Fruit fly (Drosophila melanogaster): ENCODE data around the gene Prp6.
A peak's percentile ranks its signal among the peaks of the same experiment; 100 is the strongest.

Prp6 gene

dm6 chr3L:18898770-18899278 lies 6.3 kb upstream of the Prp6 start, which contains the start of gene RpL26 (continued):
- TF ChIP-seq Elba2 (GFP tag; optimal IDR thresholded peaks at IDR 0.05) (peak; percentile 71), CG18476 (GFP tag; optimal IDR thresholded peaks at IDR 0.05) (peak; percentile 64), hth (optimal IDR thresholded peaks at IDR 0.05) (no peak), CHES-1-like (GFP tag; optimal IDR thresholded peaks at IDR 0.05) (peak; percentile 82), CG10366 (GFP tag; IDR thresholded peaks at IDR 0.05) (peak; percentile 62; the same call in 1 of the 2 replicates), CG12155 (GFP tag; optimal IDR thresholded peaks at IDR 0.05) (peak; percentile 77), CG18619 (GFP tag; optimal IDR thresholded peaks at IDR 0.05) (peak; percentile 73), CG8924 (tag; optimal IDR thresholded peaks at IDR 0.05) (peak; percentile 71), CG13296 (GFP tag; optimal IDR thresholded peaks at IDR 0.05) (peak; percentile 82), Rfx (GFP tag; IDR thresholded peaks at IDR 0.05) (peak; percentile 80), CG18764 (GFP tag; optimal IDR thresholded peaks at IDR 0.05) (peak; percentile 25), Ada2b (GFP tag; IDR thresholded peaks at IDR 0.05) (0 out of 2 replicates have a peak, but pooled peaks have one; percentile 19), CG10321 (GFP tag; IDR thresholded peaks at IDR 0.05) (no peak), CG34224 (GFP tag; IDR thresholded peaks at IDR 0.05; ENCODE audit: partially characterized antibody) (peak; percentile 95), run (tag; optimal IDR thresholded peaks at IDR 0.05) (no peak), dan (GFP tag; IDR thresholded peaks at IDR 0.05) (no peak), onecut (GFP tag; IDR thresholded peaks at IDR 0.05) (no peak), CG1647 (GFP tag; optimal IDR thresholded peaks at IDR 0.05) (peak; percentile 44), Bteb2 (GFP tag; optimal IDR thresholded peaks at IDR 0.05) (peak; percentile 72), CG4328 (GFP tag; optimal IDR thresholded peaks at IDR 0.05) (peak; percentile 77), Hr3 (GFP tag; optimal IDR thresholded peaks at IDR 0.05) (peak; percentile 74), CG13123 (GFP tag; optimal IDR thresholded peaks at IDR 0.05) (peak; percentile 64), ewg (GFP tag; optimal IDR thresholded peaks at IDR 0.05) (peak; percentile 62), Bdp1 (GFP tag; optimal IDR thresholded peaks at IDR 0.05) (peak; percentile 74), chif (GFP tag; optimal IDR thresholded peaks at IDR 0.05) (peak; percentile 55 to 81), GATAe (GFP tag; conservative IDR thresholded peaks at IDR 0.05) (peak; percentile 67), Atf6 (GFP tag; IDR thresholded peaks at IDR 0.05) (peak; percentile 71), wdn (GFP tag; IDR thresholded peaks at IDR 0.05) (no peak), croc (GFP tag; conservative IDR thresholded peaks at IDR 0.05) (peak; percentile 60), CG1233 (GFP tag; optimal IDR thresholded peaks at IDR 0.05) (peak; percentile 48), CG4282 (GFP tag; optimal IDR thresholded peaks at IDR 0.05) (peak; percentile 70), lov (optimal IDR thresholded peaks at IDR 0.05) (no peak), lov (GFP tag; IDR thresholded peaks at IDR 0.05) (0 out of 3 replicates have a peak, but pooled peaks have one; percentile 21), ems (GFP tag; optimal IDR thresholded peaks at IDR 0.05) (peak; percentile 64), abd-A (tag; optimal IDR thresholded peaks at IDR 0.05) (no peak), CG8388 (GFP tag; optimal IDR thresholded peaks at IDR 0.05) (peak; percentile 66), CG3847 (GFP tag; IDR thresholded peaks at IDR 0.05) (peak; percentile 89), Dip3 (GFP tag; optimal IDR thresholded peaks at IDR 0.05) (peak; percentile 78), CG12659 (GFP tag; optimal IDR thresholded peaks at IDR 0.05) (peak; percentile 89), pnt (GFP tag; optimal IDR thresholded peaks at IDR 0.05) (peak; percentile 78), CG6272 (GFP tag; IDR thresholded peaks at IDR 0.05) (peak; percentile 83), CG17361 (GFP tag; IDR thresholded peaks at IDR 0.05) (peak; percentile 79), CG12104 (GFP tag; optimal IDR thresholded peaks at IDR 0.05) (peak; percentile 62), CG2199 (GFP tag; IDR thresholded peaks at IDR 0.05) (no peak), Opbp (GFP tag; IDR thresholded peaks at IDR 0.05; ENCODE audit: partially characterized antibody) (peak; percentile 93), Stat92E (GFP tag; optimal IDR thresholded peaks at IDR 0.05) (peak in 1 of 3 experiments; percentile 81), sens (GFP tag) (peak; percentile 97), hb (GFP tag; IDR thresholded peaks at IDR 0.05; ENCODE audit: partially characterized antibody) (peak; percentile 97), Mes4 (GFP tag; optimal IDR thresholded peaks at IDR 0.05) (peak; percentile 96), ab (GFP tag; optimal IDR thresholded peaks at IDR 0.05) (peak; percentile 14), CG33557 (GFP tag; optimal IDR thresholded peaks at IDR 0.05) (peak; percentile 79), Ptx1 (GFP tag; IDR thresholded peaks at IDR 0.05) (peak; percentile 80)

All from whole organism, embryonic.